Fruit fly (Drosophila melanogaster) whole organism, embryonic: ENCODE data around the gene Reepl1.
A peak's percentile ranks its signal among the peaks of the same experiment; 100 is the strongest.

ENCODE experiments used
- Antp ChIP-seq: fragments of 200-800 bp; sonication (Bioruptor generic); optimal IDR thresholded peaks from 3 replicates; lab custom pipeline; 2016; ENCODE audit warnings: missing biosample characterization, missing genetic modification characterization
- Atf3 ChIP-seq: fragments of 200-800 bp; sonication (Bioruptor generic); optimal IDR thresholded peaks from 3 replicates; lab custom pipeline; 2016; ENCODE audit warnings: missing biosample characterization, missing genetic modification characterization
- BtbVII ChIP-seq: fragments of 200-800 bp; sonication (Bioruptor generic); optimal IDR thresholded peaks from 3 replicates; lab custom pipeline; 2017; ENCODE audit warnings: missing biosample characterization, mild to moderate bottlenecking, missing genetic modification characterization
- Bteb2 ChIP-seq: fragments of 200-800 bp; sonication (Bioruptor generic); optimal IDR thresholded peaks from 2 replicates; lab custom pipeline; 2016; ENCODE audit warnings: missing biosample characterization, missing genetic modification characterization
- CG10366 ChIP-seq: fragments of 200-800 bp; sonication (Bioruptor generic); IDR thresholded peaks from 2 replicates; pipeline ENCODE4 v1.3.6; 2022; ENCODE audit warnings: missing biosample characterization, missing genetic modification characterization
- CG11085 ChIP-seq: fragments of 200-800 bp; sonication (Bioruptor generic); IDR thresholded peaks from 2 replicates; pipeline ENCODE4 v1.3.6; 2022; ENCODE audit warnings: missing biosample characterization, missing genetic modification characterization
- CG11398 ChIP-seq: fragments of 200-800 bp; sonication (Bioruptor generic); optimal IDR thresholded peaks from 2 replicates; lab custom pipeline; 2016; ENCODE audit warnings: missing biosample characterization, missing genetic modification characterization
- CG12236 ChIP-seq: fragments of 200-800 bp; sonication (Bioruptor generic); optimal IDR thresholded peaks from 2 replicates; lab custom pipeline; 2016; ENCODE audit warnings: missing biosample characterization, missing genetic modification characterization
- CG12391 ChIP-seq: fragments of 200-800 bp; sonication (Bioruptor generic); optimal IDR thresholded peaks from 3 replicates; lab custom pipeline; 2018; ENCODE audit warnings: missing biosample characterization, mild to moderate bottlenecking, missing genetic modification characterization, moderate library complexity
- CG1603 ChIP-seq: fragments of 200-800 bp; sonication (Bioruptor generic); optimal IDR thresholded peaks from 2 replicates; lab custom pipeline; 2019; ENCODE audit warnings: missing biosample characterization, mild to moderate bottlenecking, missing genetic modification characterization, moderate library complexity
- CG16815 ChIP-seq: fragments of 200-800 bp; sonication (Bioruptor generic); optimal IDR thresholded peaks from 3 replicates; lab custom pipeline; 2017; ENCODE audit warnings: missing biosample characterization, mild to moderate bottlenecking, missing genetic modification characterization
- CG17186 ChIP-seq: fragments of 200-800 bp; sonication (Bioruptor generic); optimal IDR thresholded peaks from 3 replicates; lab custom pipeline; 2017; ENCODE audit warnings: missing biosample characterization, missing genetic modification reagents, missing genetic modification characterization
- CG17359 ChIP-seq: fragments of 200-800 bp; sonication (Bioruptor generic); optimal IDR thresholded peaks from 3 replicates; lab custom pipeline; 2018; ENCODE audit warnings: missing biosample characterization, mild to moderate bottlenecking, missing genetic modification characterization, moderate library complexity
- CG18599 ChIP-seq: fragments of 200-800 bp; sonication (Bioruptor generic); optimal IDR thresholded peaks from 3 replicates; lab custom pipeline; 2017; ENCODE audit warnings: missing biosample characterization, missing genetic modification characterization, mild to moderate bottlenecking, moderate library complexity, missing genetic modification reagents
- CG18619 ChIP-seq: fragments of 200-800 bp; sonication (Bioruptor generic); optimal IDR thresholded peaks from 3 replicates; lab custom pipeline; 2017; ENCODE audit warnings: missing biosample characterization, mild to moderate bottlenecking, missing genetic modification characterization
- CG2678 ChIP-seq: fragments of 200-800 bp; sonication (Bioruptor generic); optimal IDR thresholded peaks from 3 replicates; lab custom pipeline; 2019; ENCODE audit warnings: missing biosample characterization, mild to moderate bottlenecking, missing genetic modification characterization, moderate library complexity
- CG33213 ChIP-seq: fragments of 200-800 bp; sonication (Bioruptor generic); optimal IDR thresholded peaks from 3 replicates; lab custom pipeline; 2016; ENCODE audit warnings: missing biosample characterization, missing genetic modification characterization
- CG34224 ChIP-seq: fragments of 200-800 bp; sonication (Bioruptor generic); IDR thresholded peaks from 3 replicates; pipeline ENCODE4 v1.3.6; 2022; ENCODE audit warnings: missing biosample characterization, missing genetic modification characterization; ENCODE audit not compliant: partially characterized antibody
- CG4424 ChIP-seq: fragments of 200-800 bp; sonication (Bioruptor generic); optimal IDR thresholded peaks from 3 replicates; lab custom pipeline; 2016; ENCODE audit warnings: missing biosample characterization, missing genetic modification characterization
- CG7987 ChIP-seq: fragments of 200-800 bp; sonication (Bioruptor generic); optimal IDR thresholded peaks from 2 replicates; lab custom pipeline; 2018; ENCODE audit warnings: missing biosample characterization, mild to moderate bottlenecking, missing genetic modification characterization, moderate library complexity
- Chrac-16 ChIP-seq: fragments of 200-800 bp; sonication (Bioruptor generic); optimal IDR thresholded peaks from 3 replicates; lab custom pipeline; 2016; ENCODE audit warnings: missing biosample characterization, missing genetic modification characterization
- Dip2 ChIP-seq: fragments of 200-800 bp; sonication (Bioruptor generic); IDR thresholded peaks from 2 replicates; pipeline ENCODE4 v1.3.6; 2022; ENCODE audit warnings: missing biosample characterization, missing genetic modification characterization
- Fer2 ChIP-seq: fragments of 200-800 bp; sonication (Bioruptor generic); optimal IDR thresholded peaks from 2 replicates; lab custom pipeline; 2018; ENCODE audit warnings: missing biosample characterization, mild to moderate bottlenecking, missing genetic modification characterization, moderate library complexity
- Hand ChIP-seq: fragments of 200-800 bp; sonication (Bioruptor generic); optimal IDR thresholded peaks from 2 replicates; lab custom pipeline; 2017; ENCODE audit warnings: mild to moderate bottlenecking, missing biosample characterization, missing genetic modification reagents, missing genetic modification characterization
- Lhr ChIP-seq: fragments of 200-800 bp; sonication (Bioruptor generic); optimal IDR thresholded peaks from 3 replicates; lab custom pipeline; 2017; ENCODE audit warnings: mild to moderate bottlenecking, missing biosample characterization, missing genetic modification reagents, missing genetic modification characterization
- MTF-1 ChIP-seq: fragments of 200-800 bp; sonication (Bioruptor generic); optimal IDR thresholded peaks from 2 replicates; lab custom pipeline; 2018; ENCODE audit warnings: missing biosample characterization, mild to moderate bottlenecking, missing genetic modification characterization, borderline replicate concordance
- Mad ChIP-seq: fragments of 200-800 bp; sonication (Bioruptor generic); optimal IDR thresholded peaks from 2 replicates; lab custom pipeline; 2016; ENCODE audit warnings: missing biosample characterization, missing genetic modification characterization
- Myb ChIP-seq: fragments of 200-800 bp; sonication (Bioruptor generic); optimal IDR thresholded peaks from 2 replicates; lab custom pipeline; 2016; ENCODE audit warnings: missing biosample characterization, missing genetic modification characterization
- Sin3A ChIP-seq: fragments of >200 bp; optimal IDR thresholded peaks from 2 replicates; lab custom pipeline; 2018
- Spps ChIP-seq: fragments of 200-800 bp; sonication (Bioruptor generic); optimal IDR thresholded peaks from 2 replicates; lab custom pipeline; 2018; ENCODE audit warnings: missing biosample characterization, mild to moderate bottlenecking, missing genetic modification characterization
- Tbp ChIP-seq: fragments of >200 bp; optimal IDR thresholded peaks from 2 replicates; lab custom pipeline; 2018; ENCODE audit warnings: missing biosample characterization, missing genetic modification characterization
- bcd ChIP-seq: fragments of 200-800 bp; sonication (Bioruptor generic); optimal IDR thresholded peaks from 2 replicates; lab custom pipeline; 2017; ENCODE audit warnings: missing biosample characterization, mild to moderate bottlenecking, missing genetic modification characterization
- bigmax ChIP-seq: fragments of 200-800 bp; sonication (Bioruptor generic); optimal IDR thresholded peaks from 2 replicates; lab custom pipeline; 2018; ENCODE audit warnings: missing biosample characterization, mild to moderate bottlenecking, missing genetic modification characterization
- cad ChIP-seq: fragments of >200 bp; optimal IDR thresholded peaks from 2 replicates; lab custom pipeline; 2017; ENCODE audit warnings: missing biosample characterization, missing genetic modification characterization
- chinmo ChIP-seq: fragments of 200-800 bp; sonication (Bioruptor generic); IDR thresholded peaks from 4 replicates; pipeline ENCODE4 v1.3.6; 2022; ENCODE audit warnings: missing biosample characterization, missing genetic modification characterization; ENCODE audit not compliant: partially characterized antibody
- crp ChIP-seq, 2 experiments: fragments of 200-800 bp; sonication (Bioruptor generic); optimal IDR thresholded peaks; 2 replicates in 1 of 2; 3 replicates in 1 of 2; lab custom pipeline; 2017; ENCODE audit warnings: missing biosample characterization in 2 of 2, missing genetic modification characterization in 2 of 2, mild to moderate bottlenecking in 1 of 2, moderate library complexity in 1 of 2
- emc ChIP-seq: fragments of 200-800 bp; sonication (Bioruptor generic); optimal IDR thresholded peaks from 2 replicates; lab custom pipeline; 2016; ENCODE audit warnings: missing biosample characterization, missing genetic modification characterization
- fu2 ChIP-seq: fragments of 200-800 bp; sonication (Bioruptor generic); optimal IDR thresholded peaks from 2 replicates; lab custom pipeline; 2016; ENCODE audit warnings: missing biosample characterization, missing genetic modification characterization
- hkb ChIP-seq, 2 experiments: fragments of 200-800 bp in 1 of 2; fragments of >200 bp in 1 of 2; sonication (Bioruptor generic) in 1 of 2; IDR thresholded peaks in 1 of 2; optimal IDR thresholded peaks in 1 of 2; 2 replicates each; pipeline versions ENCODE4 v1.3.6 to Lab custom; 2017 to 2022; ENCODE audit warnings: missing biosample characterization in 1 of 2, missing genetic modification characterization in 1 of 2
- lbe ChIP-seq: fragments of 200-800 bp; sonication (Bioruptor generic); optimal IDR thresholded peaks from 2 replicates; lab custom pipeline; 2016; ENCODE audit warnings: missing biosample characterization, mild to moderate bottlenecking, missing genetic modification characterization
- lola ChIP-seq, 3 experiments: fragments of >200 bp in 2 of 3; fragments of 200-800 bp in 1 of 3; sonication (Bioruptor generic) in 1 of 3; optimal IDR thresholded peaks; 2 replicates each; lab custom pipeline; 2017 to 2019; ENCODE audit warnings: missing biosample characterization in 3 of 3, missing genetic modification characterization in 3 of 3, mild to moderate bottlenecking in 1 of 3, moderate library complexity in 1 of 3
- lov ChIP-seq, 2 experiments: fragments of 200-800 bp in 1 of 2; fragments of >200 bp in 1 of 2; sonication (Bioruptor generic) in 1 of 2; IDR thresholded peaks in 1 of 2; optimal IDR thresholded peaks in 1 of 2; 2 replicates in 1 of 2; 3 replicates in 1 of 2; pipeline versions ENCODE4 v1.3.6 to Lab custom; 2017 to 2022; ENCODE audit warnings: missing biosample characterization in 1 of 2, missing genetic modification characterization in 1 of 2
- mld ChIP-seq: fragments of 200-800 bp; sonication (Bioruptor generic); IDR thresholded peaks from 3 replicates; pipeline ENCODE4 v1.3.6; 2022; ENCODE audit warnings: missing biosample characterization, missing genetic modification characterization; ENCODE audit not compliant: partially characterized antibody
- shn ChIP-seq: fragments of 200-800 bp; sonication (Bioruptor generic); optimal IDR thresholded peaks from 3 replicates; lab custom pipeline; 2016; ENCODE audit warnings: missing biosample characterization, missing genetic modification characterization
- sima ChIP-seq: fragments of 200-800 bp; sonication (Bioruptor generic); optimal IDR thresholded peaks from 2 replicates; lab custom pipeline; 2016; ENCODE audit warnings: missing biosample characterization, missing genetic modification characterization
- slbo ChIP-seq: fragments of 200-800 bp; sonication (Bioruptor generic); IDR thresholded peaks from 2 replicates; pipeline ENCODE4 v1.3.6; 2022; ENCODE audit warnings: missing biosample characterization, missing genetic modification characterization
- vvl ChIP-seq: fragments of 200-800 bp; sonication (Bioruptor generic); IDR thresholded peaks from 2 replicates; pipeline ENCODE4 v1.3.6; 2022; ENCODE audit warnings: missing biosample characterization, missing genetic modification characterization
- z ChIP-seq: fragments of 200-800 bp; sonication (Bioruptor generic); IDR thresholded peaks from 3 replicates; pipeline ENCODE4 v1.3.6; 2022; ENCODE audit warnings: missing biosample characterization, missing genetic modification characterization

The Reepl1 gene

dm6 chrX:11580200-11580840 is 7.8 kb downstream of the Reepl1 start, which contains the start of gene nod (continued):
- no peak for TF ChIP-seq chinmo (GFP tag; lab: Robert Waterston, UW)
- no peak for TF ChIP-seq Tbp (GFP tag; lab: Kevin White, UChicago)
- peak; percentile 37 for TF ChIP-seq emc
- TF ChIP-seq Myb (GFP tag; lab: Kevin White, UChicago): peak; percentile 97
- no peak for TF ChIP-seq cad
- no peak for TF ChIP-seq BtbVII (GFP tag; lab: Kevin White, UChicago)
- peak; percentile 67 for TF ChIP-seq shn (GFP tag; lab: Kevin White, UChicago)
- TF ChIP-seq CG12236 (GFP tag; lab: Kevin White, UChicago): no peak
- peak; percentile 20 for TF ChIP-seq sima (GFP tag; lab: Kevin White, UChicago)
- peak; percentile 76 for TF ChIP-seq CG33213 (GFP tag; lab: Kevin White, UChicago)
- peak; percentile 15; the same call in 1 of the 2 replicates for TF ChIP-seq CG10366 (GFP tag; lab: Robert Waterston, UW)
- TF ChIP-seq Fer2 (tag; lab: Kevin White, UChicago): no peak
- no peak for TF ChIP-seq mld (GFP tag; lab: Robert Waterston, UW)
- peak; percentile 66 for TF ChIP-seq fu2 (GFP tag; lab: Kevin White, UChicago)
- peak; percentile 33 for TF ChIP-seq Bteb2
- peak; percentile 69 for TF ChIP-seq CG17359
- no peak for TF ChIP-seq lbe (GFP tag; lab: Kevin White, UChicago)
- no peak for TF ChIP-seq Dip2 (GFP tag; lab: Robert Waterston, UW)
- TF ChIP-seq CG18619 (GFP tag; lab: Kevin White, UChicago): peak; percentile 36
- no peak for TF ChIP-seq lov (optimal IDR thresholded peaks at IDR 0.05; lab: Kevin White, UChicago)
- TF ChIP-seq lov (GFP tag; IDR thresholded peaks at IDR 0.05; lab: Robert Waterston, UW): no peak
- peak; percentile 51 for TF ChIP-seq CG17186
- peak; percentile 57 for TF ChIP-seq vvl
- TF ChIP-seq Atf3 (GFP tag; lab: Kevin White, UChicago): peak; percentile 34
- TF ChIP-seq Hand (GFP tag; lab: Kevin White, UChicago): no peak
- peak; percentile 57 for TF ChIP-seq Chrac-16 (GFP tag; lab: Kevin White, UChicago)
- TF ChIP-seq bcd (GFP tag; lab: Kevin White, UChicago): peak; percentile 61
- peak; percentile 61 for TF ChIP-seq CG2678
- no peak for TF ChIP-seq CG11085 (GFP tag; lab: Robert Waterston, UW)
- TF ChIP-seq hkb (optimal IDR thresholded peaks at IDR 0.05; lab: Kevin White, UChicago): peak; percentile 76
- TF ChIP-seq hkb (GFP tag; IDR thresholded peaks at IDR 0.05; lab: Robert Waterston, UW): peak; percentile 42; the same call in 1 of the 2 replicates
- TF ChIP-seq CG4424 (GFP tag; lab: Kevin White, UChicago): peak; percentile 23
- TF ChIP-seq crp (GFP tag; optimal IDR thresholded peaks at IDR 0.05; lab: Kevin White, UChicago): no peak
- TF ChIP-seq CG34224: peak; percentile 64
- peak; percentile 28 for TF ChIP-seq CG11398 (GFP tag; lab: Kevin White, UChicago)
- TF ChIP-seq bigmax: no peak
- peak; percentile 92 for TF ChIP-seq Lhr (GFP tag; lab: Kevin White, UChicago)
- peak in 1 of 3 experiments; percentile 40 for TF ChIP-seq lola (GFP tag; optimal IDR thresholded peaks at IDR 0.05; lab: Kevin White, UChicago)
- TF ChIP-seq CG16815 (GFP tag; lab: Kevin White, UChicago): no peak
- peak; percentile 68 for TF ChIP-seq slbo (GFP tag; lab: Robert Waterston, UW)
- peak; percentile 11 for TF ChIP-seq CG7987 (GFP tag; lab: Kevin White, UChicago)
- TF ChIP-seq z (GFP tag; lab: Robert Waterston, UW): peak; percentile 45; the same call in 1 of the 3 replicates
- peak; percentile 44 for TF ChIP-seq Mad (GFP tag; lab: Kevin White, UChicago)
- peak; percentile 75 for TF ChIP-seq Antp (GFP tag; lab: Kevin White, UChicago)
- peak; percentile 89 for TF ChIP-seq Sin3A
- TF ChIP-seq CG12391 (tag; lab: Kevin White, UChicago): peak; percentile 63
- peak; percentile 13 for TF ChIP-seq Spps (tag; lab: Kevin White, UChicago)
- peak; percentile 70 for TF ChIP-seq CG18599 (GFP tag; lab: Kevin White, UChicago)
- no peak for TF ChIP-seq MTF-1
- peak; percentile 83 for TF ChIP-seq CG1603 (tag; lab: Kevin White, UChicago)
